Worm (Caenorhabditis elegans) whole organism, young adult: ENCODE measurements around the gene F35A5.8.

ENCODE experiments used
- B0019.2 ChIP-seq: fragments of 200-800 bp; sonication (Bioruptor generic); conservative IDR thresholded peaks from 2 replicates; pipeline ENCODE4 v1.3.6; 2022; ENCODE audit warnings: missing genetic modification reagents, missing genetic modification characterization, missing compliant biosample characterization
- B0035.1 ChIP-seq: sonication (generic microtip); optimal IDR thresholded peaks from 2 replicates; lab custom pipeline; 2016; ENCODE audit warnings: missing genetic modification characterization, mild to moderate bottlenecking, missing compliant biosample characterization, missing genotype, missing genetic modification reagents
- B0261.1 ChIP-seq: sonication (generic microtip); optimal IDR thresholded peaks from 2 replicates; lab custom pipeline; 2016; ENCODE audit warnings: mild to moderate bottlenecking, missing genetic modification characterization, moderate library complexity, missing compliant biosample characterization
- B0336.3 ChIP-seq: fragments of 200-800 bp; sonication (Bioruptor generic); IDR thresholded peaks from 2 replicates; pipeline ENCODE4 v1.3.6; 2022; ENCODE audit warnings: missing genetic modification characterization, missing compliant biosample characterization
- C06A6.2 ChIP-seq: fragments of 200-800 bp; sonication (Bioruptor generic); conservative IDR thresholded peaks from 2 replicates; pipeline ENCODE4 v1.3.6; 2022; ENCODE audit warnings: missing genetic modification characterization, missing compliant biosample characterization
- F22D6.2 ChIP-seq: sonication (generic microtip); optimal IDR thresholded peaks from 2 replicates; lab custom pipeline; 2016; ENCODE audit warnings: mild to moderate bottlenecking, missing genetic modification characterization, missing compliant biosample characterization
- F33H1.4 ChIP-seq: fragments of 200-800 bp; sonication (Bioruptor generic); IDR thresholded peaks from 2 replicates; pipeline ENCODE4 v1.3.6; 2022; ENCODE audit warnings: missing genetic modification reagents, missing genetic modification characterization, missing compliant biosample characterization
- F37B4.10 ChIP-seq: fragments of 200-800 bp; sonication (Bioruptor generic); IDR thresholded peaks from 2 replicates; pipeline ENCODE4 v1.3.6; 2022; ENCODE audit warnings: missing genetic modification characterization, missing compliant biosample characterization
- F39B2.1 ChIP-seq: fragments of 200-800 bp; sonication (Bioruptor generic); IDR thresholded peaks from 2 replicates; pipeline ENCODE4 v1.3.6; 2022; ENCODE audit warnings: missing genetic modification reagents, missing genetic modification characterization, missing compliant biosample characterization
- K11D2.4 ChIP-seq: fragments of 200-800 bp; sonication (Bioruptor generic); IDR thresholded peaks from 2 replicates; pipeline ENCODE4 v1.3.6; 2022; ENCODE audit warnings: missing genetic modification reagents, missing genetic modification characterization, missing compliant biosample characterization
- K12H6.12 ChIP-seq: fragments of 200-800 bp; sonication (Bioruptor generic); optimal IDR thresholded peaks from 2 replicates; lab custom pipeline; 2018; ENCODE audit warnings: mild to moderate bottlenecking, missing genetic modification characterization, missing compliant biosample characterization
- Y79H2A.3 ChIP-seq: fragments of 200-800 bp; sonication (Bioruptor generic); conservative IDR thresholded peaks from 2 replicates; pipeline ENCODE4 v1.3.6; 2022; ENCODE audit warnings: missing genetic modification reagents, missing genetic modification characterization, missing compliant biosample characterization
- Y95B8A.8 ChIP-seq: fragments of 200-800 bp; sonication (Bioruptor generic); IDR thresholded peaks from 2 replicates; pipeline ENCODE4 v1.3.6; 2022; ENCODE audit warnings: missing genetic modification reagents, missing genetic modification characterization, missing compliant biosample characterization
- ZK185.1 ChIP-seq: sonication (generic microtip); optimal IDR thresholded peaks from 2 replicates; lab custom pipeline; 2016; ENCODE audit warnings: mild to moderate bottlenecking, missing genetic modification characterization, missing compliant biosample characterization; ENCODE audit not compliant: poor library complexity, severe bottlenecking
- atf-7 ChIP-seq: sonication (generic microtip); optimal IDR thresholded peaks from 2 replicates; lab custom pipeline; 2017; ENCODE audit warnings: mild to moderate bottlenecking, missing genetic modification characterization, missing compliant biosample characterization
- attf-3 ChIP-seq: fragments of 200-800 bp; sonication (Bioruptor generic); conservative IDR thresholded peaks from 2 replicates; pipeline ENCODE4 v1.3.6; 2022; ENCODE audit warnings: missing genetic modification reagents, missing genetic modification characterization, missing compliant biosample characterization
- attf-6 ChIP-seq: fragments of 200-800 bp; sonication (Bioruptor generic); IDR thresholded peaks from 2 replicates; pipeline ENCODE4 v1.3.6; 2022; ENCODE audit warnings: missing genetic modification reagents, missing genetic modification characterization, missing compliant biosample characterization
- bed-2 ChIP-seq: fragments of 200-800 bp; sonication (Bioruptor generic); IDR thresholded peaks from 2 replicates; pipeline ENCODE4 v1.3.6; 2022; ENCODE audit warnings: missing genetic modification reagents, missing genetic modification characterization, missing compliant biosample characterization
- ceh-100 ChIP-seq: fragments of 200-800 bp; sonication (Bioruptor generic); IDR thresholded peaks from 2 replicates; pipeline ENCODE4 v1.3.6; 2022; ENCODE audit warnings: missing genetic modification reagents, missing genetic modification characterization, missing compliant biosample characterization
- ceh-79 ChIP-seq: sonication (generic microtip); optimal IDR thresholded peaks from 2 replicates; lab custom pipeline; 2017; ENCODE audit warnings: mild to moderate bottlenecking, missing genetic modification characterization, missing compliant biosample characterization
- ceh-91 ChIP-seq: fragments of 200-800 bp; sonication (Bioruptor generic); IDR thresholded peaks from 2 replicates; pipeline ENCODE4 v1.3.6; 2022; ENCODE audit warnings: missing genetic modification reagents, missing genetic modification characterization, missing compliant biosample characterization
- dox-1 ChIP-seq: fragments of 200-800 bp; sonication (Bioruptor generic); IDR thresholded peaks from 2 replicates; pipeline ENCODE4 v1.3.6; 2022; ENCODE audit warnings: missing genetic modification reagents, missing genetic modification characterization, missing compliant biosample characterization
- dpff-1 ChIP-seq: sonication (generic microtip); optimal IDR thresholded peaks from 2 replicates; lab custom pipeline; 2017; ENCODE audit warnings: mild to moderate bottlenecking, missing genetic modification characterization, missing compliant biosample characterization
- egrh-3 ChIP-seq: fragments of 200-800 bp; sonication (Bioruptor generic); IDR thresholded peaks from 2 replicates; pipeline ENCODE4 v1.3.6; 2022; ENCODE audit warnings: missing genetic modification reagents, missing genetic modification characterization, missing compliant biosample characterization
- fkh-3 ChIP-seq: sonication (generic microtip); optimal IDR thresholded peaks from 2 replicates; lab custom pipeline; 2016; ENCODE audit warnings: mild to moderate bottlenecking, missing genetic modification characterization, missing compliant biosample characterization
- him-1 ChIP-seq: sonication (generic microtip); optimal IDR thresholded peaks from 2 replicates; lab custom pipeline; 2016; ENCODE audit warnings: missing genotype, missing genetic modification reagents, missing genetic modification characterization, missing compliant biosample characterization
- hlh-12 ChIP-seq: sonication (generic microtip); optimal IDR thresholded peaks from 2 replicates; lab custom pipeline; 2016; ENCODE audit warnings: missing genetic modification characterization, missing compliant biosample characterization
- hlh-26 ChIP-seq: fragments of 200-800 bp; sonication (Bioruptor generic); conservative IDR thresholded peaks from 2 replicates; pipeline ENCODE4 v1.3.6; 2022; ENCODE audit warnings: missing genetic modification reagents, missing genetic modification characterization, missing compliant biosample characterization
- hmg-1.2 ChIP-seq: fragments of 200-800 bp; sonication (Bioruptor generic); IDR thresholded peaks from 2 replicates; pipeline ENCODE4 v1.3.6; 2022; ENCODE audit warnings: missing genetic modification reagents, missing genetic modification characterization, missing compliant biosample characterization
- lag-1 ChIP-seq: fragments of 200-800 bp; sonication (Bioruptor generic); IDR thresholded peaks from 2 replicates; pipeline ENCODE4 v1.3.6; 2022; ENCODE audit warnings: missing genetic modification reagents, missing genetic modification characterization, missing compliant biosample characterization
- let-607 ChIP-seq, 2 experiments: fragments of 200-800 bp in 1 of 2; sonication (Bioruptor generic) in 1 of 2; sonication (generic microtip) in 1 of 2; optimal IDR thresholded peaks; 2 replicates each; lab custom pipeline; 2016 to 2018; ENCODE audit warnings: mild to moderate bottlenecking in 2 of 2, missing compliant biosample characterization in 2 of 2, missing genetic modification characterization in 2 of 2, moderate library complexity in 2 of 2, missing genotype in 1 of 2
- lin-35 ChIP-seq, 3 experiments: fragments of 150-350 bp in 2 of 3; sonication (generic microtip) in 1 of 3; optimal IDR thresholded peaks; 2 replicates each; lab custom pipeline; 2014 to 2018; ENCODE audit warnings: missing biosample characterization in 3 of 3, missing genetic modification characterization in 3 of 3, missing genetic modification reagents in 3 of 3
- lir-1 ChIP-seq: fragments of 200-800 bp; sonication (Bioruptor generic); conservative IDR thresholded peaks from 2 replicates; pipeline ENCODE4 v1.3.6; 2022; ENCODE audit warnings: missing genetic modification reagents, missing genetic modification characterization, missing compliant biosample characterization
- lsl-1 ChIP-seq: fragments of 200-800 bp; sonication (Bioruptor generic); optimal IDR thresholded peaks from 2 replicates; lab custom pipeline; 2018; ENCODE audit warnings: mild to moderate bottlenecking, missing genetic modification characterization, moderate library complexity, missing compliant biosample characterization
- madf-6 ChIP-seq: fragments of 200-800 bp; sonication (Bioruptor generic); IDR thresholded peaks from 2 replicates; pipeline ENCODE4 v1.3.6; 2022; ENCODE audit warnings: missing genetic modification reagents, missing genetic modification characterization, missing compliant biosample characterization
- madf-8 ChIP-seq: fragments of 200-800 bp; sonication (Bioruptor generic); conservative IDR thresholded peaks from 2 replicates; pipeline ENCODE4 v1.3.6; 2022; ENCODE audit warnings: missing genetic modification reagents, missing genetic modification characterization, missing compliant biosample characterization
- nfya-2 ChIP-seq: fragments of 200-800 bp; sonication (Bioruptor generic); IDR thresholded peaks from 2 replicates; pipeline ENCODE4 v1.3.6; 2022; ENCODE audit warnings: missing genetic modification reagents, missing genetic modification characterization, missing compliant biosample characterization
- nhr-120 ChIP-seq: fragments of 200-800 bp; sonication (Bioruptor generic); IDR thresholded peaks from 2 replicates; pipeline ENCODE4 v1.3.6; 2022; ENCODE audit warnings: missing genetic modification characterization, missing compliant biosample characterization
- nhr-179 ChIP-seq: sonication (generic microtip); optimal IDR thresholded peaks from 2 replicates; lab custom pipeline; 2016; ENCODE audit warnings: mild to moderate bottlenecking, missing genetic modification characterization, missing compliant biosample characterization
- nhr-90 ChIP-seq: sonication (generic microtip); optimal IDR thresholded peaks from 2 replicates; lab custom pipeline; 2016; ENCODE audit warnings: missing genotype, mild to moderate bottlenecking, missing genetic modification characterization, missing compliant biosample characterization
- rcor-1 ChIP-seq: fragments of 200-800 bp; sonication (Bioruptor generic); IDR thresholded peaks from 2 replicates; pipeline ENCODE4 v1.3.6; 2022; ENCODE audit warnings: missing genetic modification reagents, missing genetic modification characterization, missing compliant biosample characterization
- rec-8 ChIP-seq, 2 experiments: sonication (generic microtip); optimal IDR thresholded peaks; 2 replicates each; lab custom pipeline; 2016; ENCODE audit warnings: mild to moderate bottlenecking in 2 of 2, missing genetic modification characterization in 2 of 2, missing genetic modification reagents in 2 of 2, missing genotype in 2 of 2, missing biosample characterization in 1 of 2, missing compliant biosample characterization in 1 of 2, moderate library complexity in 1 of 2
- repo-1 ChIP-seq: sonication (generic microtip); optimal IDR thresholded peaks from 2 replicates; lab custom pipeline; 2017; ENCODE audit warnings: mild to moderate bottlenecking, missing genetic modification characterization, missing compliant biosample characterization
- sptf-2 ChIP-seq: fragments of 200-800 bp; sonication (Bioruptor generic); optimal IDR thresholded peaks from 2 replicates; lab custom pipeline; 2018; ENCODE audit warnings: mild to moderate bottlenecking, missing genetic modification characterization, missing compliant biosample characterization
- tbp1 ChIP-seq: fragments of 200-800 bp; sonication (Bioruptor generic); optimal IDR thresholded peaks from 2 replicates; lab custom pipeline; 2018; ENCODE audit warnings: mild to moderate bottlenecking, missing genetic modification characterization, missing compliant biosample characterization
- unc-62 ChIP-seq: fragments of 150-350 bp; optimal IDR thresholded peaks from 2 replicates; lab custom pipeline; 2014; ENCODE audit warnings: missing biosample characterization, missing genetic modification reagents, missing genetic modification characterization
- zfh-2 ChIP-seq: fragments of 200-800 bp; sonication (Bioruptor generic); conservative IDR thresholded peaks from 2 replicates; pipeline ENCODE4 v1.3.6; 2022; ENCODE audit warnings: missing genetic modification reagents, missing genetic modification characterization, missing compliant biosample characterization
- ztf-22 ChIP-seq: fragments of 200-800 bp; sonication (Bioruptor generic); optimal IDR thresholded peaks from 2 replicates; lab custom pipeline; 2018; ENCODE audit warnings: mild to moderate bottlenecking, missing genetic modification characterization, moderate library complexity, missing compliant biosample characterization
- ztf-3 ChIP-seq: fragments of 200-800 bp; sonication (Bioruptor generic); optimal IDR thresholded peaks from 2 replicates; lab custom pipeline; 2018; ENCODE audit warnings: mild to moderate bottlenecking, missing genetic modification characterization, missing compliant biosample characterization

F35A5.8 gene

ce11 chrX:3823869-3824268, 20.6 kb upstream of the F35A5.8 start (continued):
- TF ChIP-seq Y79H2A.3 (GFP tag; lab: Robert Waterston, UW), result no peak
- no peak for TF ChIP-seq lag-1
- TF ChIP-seq attf-3 (GFP tag; lab: Robert Waterston, UW), result no peak
- no peak for TF ChIP-seq rcor-1
- TF ChIP-seq fkh-3 (tag; lab: Kevin White, UChicago), result no peak
- TF ChIP-seq madf-8 (GFP tag; lab: Robert Waterston, UW), result no peak
- TF ChIP-seq egrh-3 (GFP tag; lab: Robert Waterston, UW), result no peak
- no peak for TF ChIP-seq ceh-91 (GFP tag; lab: Robert Waterston, UW)
- no peak for TF ChIP-seq sptf-2
- no peak for TF ChIP-seq tbp1 (GFP tag; lab: Kevin White, UChicago)
- no peak for TF ChIP-seq B0035.1 (tag; lab: Kevin White, UChicago)
- no peak for TF ChIP-seq hlh-26 (GFP tag; lab: Robert Waterston, UW)
- no peak for TF ChIP-seq him-1 (tag; lab: Kevin White, UChicago)
- TF ChIP-seq dox-1 (GFP tag; lab: Robert Waterston, UW), result no peak
- TF ChIP-seq ceh-100 (GFP tag; lab: Robert Waterston, UW), result no peak
- no peak for TF ChIP-seq F22D6.2 (tag; lab: Kevin White, UChicago)
- peak; percentile 59 for TF ChIP-seq atf-7 (tag; lab: Kevin White, UChicago)
- TF ChIP-seq hlh-12 (tag; lab: Kevin White, UChicago), result no peak
- no peak for TF ChIP-seq lsl-1
- no peak for TF ChIP-seq ztf-3 (GFP tag; lab: Kevin White, UChicago)
- TF ChIP-seq B0336.3 (GFP tag; lab: Robert Waterston, UW), result no peak
- TF ChIP-seq C06A6.2 (GFP tag; lab: Robert Waterston, UW), result no peak
- TF ChIP-seq B0261.1 (tag; lab: Kevin White, UChicago), result no peak
- no peak for TF ChIP-seq nfya-2 (GFP tag; lab: Robert Waterston, UW)
- TF ChIP-seq unc-62 (GFP tag; lab: Kevin White, UChicago), result peak; percentile 32
- TF ChIP-seq F39B2.1 (GFP tag; lab: Robert Waterston, UW), result no peak
- TF ChIP-seq attf-6 (GFP tag; lab: Robert Waterston, UW), result no peak
- peak in 1 of 3 experiments; percentile 1 for TF ChIP-seq lin-35 (GFP tag; optimal IDR thresholded peaks at IDR 0.05; lab: Kevin White, UChicago)
- TF ChIP-seq lir-1 (GFP tag; lab: Robert Waterston, UW), result no peak
- no peak for TF ChIP-seq F33H1.4 (GFP tag; lab: Robert Waterston, UW)
- no peak for TF ChIP-seq hmg-1.2 (GFP tag; lab: Robert Waterston, UW)
- no peak for TF ChIP-seq madf-6 (GFP tag; lab: Robert Waterston, UW)
- TF ChIP-seq rec-8 (tag; optimal IDR thresholded peaks at IDR 0.05; lab: Kevin White, UChicago), result no peak
- TF ChIP-seq Y95B8A.8 (GFP tag; lab: Robert Waterston, UW), result no peak
- TF ChIP-seq ceh-79 (tag; lab: Kevin White, UChicago), result no peak
- TF ChIP-seq B0019.2 (GFP tag; lab: Robert Waterston, UW), result no peak
- no peak for TF ChIP-seq nhr-179 (tag; lab: Kevin White, UChicago)
- TF ChIP-seq dpff-1 (tag; lab: Kevin White, UChicago), result no peak
- TF ChIP-seq nhr-120 (GFP tag; lab: Robert Waterston, UW), result no peak
- TF ChIP-seq let-607 (tag; optimal IDR thresholded peaks at IDR 0.05; lab: Kevin White, UChicago), result peak; percentile 39 to 79
- no peak for TF ChIP-seq K12H6.12 (tag; lab: Kevin White, UChicago)
- TF ChIP-seq bed-2 (GFP tag; lab: Robert Waterston, UW), result no peak
- TF ChIP-seq ztf-22 (GFP tag; lab: Kevin White, UChicago), result peak; percentile 68
- TF ChIP-seq ZK185.1, result peak; percentile 48
- no peak for TF ChIP-seq nhr-90 (tag; lab: Kevin White, UChicago)
- no peak for TF ChIP-seq K11D2.4 (GFP tag; lab: Robert Waterston, UW)
- TF ChIP-seq repo-1, result no peak
- TF ChIP-seq zfh-2 (GFP tag; lab: Robert Waterston, UW), result no peak
- TF ChIP-seq F37B4.10, result no peak
